Fruit fly (Drosophila melanogaster) whole organism, embryonic: ENCODE results near the gene boil.

ENCODE experiments used
- Antp ChIP-seq: fragments of 200-800 bp; sonication (Bioruptor generic); optimal IDR thresholded peaks from 3 replicates; lab custom pipeline; 2016; ENCODE audit warnings: missing biosample characterization, missing genetic modification characterization
- Awh ChIP-seq: fragments of 200-800 bp; sonication (Bioruptor generic); IDR thresholded peaks from 2 replicates; pipeline ENCODE4, ENCODE4 v1.3.6; 2022; ENCODE audit warnings: missing biosample characterization, missing genetic modification characterization
- CG10209 ChIP-seq: fragments of 200-800 bp; sonication (Bioruptor generic); optimal IDR thresholded peaks from 3 replicates; lab custom pipeline; 2017; ENCODE audit warnings: missing biosample characterization, mild to moderate bottlenecking, missing genetic modification characterization, missing genetic modification reagents
- CG11247 ChIP-seq: fragments of 200-800 bp; sonication (Bioruptor generic); IDR thresholded peaks from 2 replicates; pipeline ENCODE4 v1.3.6; 2022; ENCODE audit warnings: missing biosample characterization, missing genetic modification characterization
- CG12104 ChIP-seq: fragments of 200-800 bp; sonication (Bioruptor generic); optimal IDR thresholded peaks from 3 replicates; lab custom pipeline; 2016; ENCODE audit warnings: missing biosample characterization, missing genetic modification characterization
- CG12155 ChIP-seq: fragments of 200-800 bp; sonication (Bioruptor generic); optimal IDR thresholded peaks from 3 replicates; lab custom pipeline; 2016; ENCODE audit warnings: missing biosample characterization, missing genetic modification characterization
- CG12391 ChIP-seq: fragments of 200-800 bp; sonication (Bioruptor generic); optimal IDR thresholded peaks from 3 replicates; lab custom pipeline; 2018; ENCODE audit warnings: missing biosample characterization, mild to moderate bottlenecking, missing genetic modification characterization, moderate library complexity
- CG12942 ChIP-seq: fragments of 200-800 bp; sonication (Bioruptor generic); optimal IDR thresholded peaks from 3 replicates; lab custom pipeline; 2016; ENCODE audit warnings: missing biosample characterization, missing genetic modification characterization
- CG14667 ChIP-seq: fragments of 200-800 bp; sonication (Bioruptor generic); IDR thresholded peaks from 2 replicates; pipeline ENCODE4 v1.3.6; 2022; ENCODE audit warnings: missing biosample characterization, missing genetic modification characterization
- CG15073 ChIP-seq: fragments of 200-800 bp; sonication (Bioruptor generic); optimal IDR thresholded peaks from 2 replicates; lab custom pipeline; 2016; ENCODE audit warnings: missing biosample characterization, missing genetic modification characterization
- CG18619 ChIP-seq: fragments of 200-800 bp; sonication (Bioruptor generic); optimal IDR thresholded peaks from 3 replicates; lab custom pipeline; 2017; ENCODE audit warnings: missing biosample characterization, mild to moderate bottlenecking, missing genetic modification characterization
- CG2889 ChIP-seq: fragments of 200-800 bp; sonication (Bioruptor generic); IDR thresholded peaks from 3 replicates; pipeline ENCODE4 v1.3.6; 2022; ENCODE audit warnings: missing biosample characterization, missing genetic modification characterization
- CG30403 ChIP-seq: fragments of 200-800 bp; sonication (Bioruptor generic); optimal IDR thresholded peaks from 3 replicates; lab custom pipeline; 2016; ENCODE audit warnings: missing biosample characterization, missing genetic modification characterization
- CG30431 ChIP-seq: fragments of 200-800 bp; sonication (Bioruptor generic); optimal IDR thresholded peaks from 2 replicates; lab custom pipeline; 2017; ENCODE audit warnings: missing biosample characterization, missing genetic modification characterization
- CG31441 ChIP-seq: fragments of 200-800 bp; sonication (Bioruptor generic); IDR thresholded peaks from 2 replicates; pipeline ENCODE4 v1.3.6; 2022; ENCODE audit warnings: missing biosample characterization, missing genetic modification characterization
- CG3407 ChIP-seq: fragments of 200-800 bp; sonication (Bioruptor generic); optimal IDR thresholded peaks from 2 replicates; lab custom pipeline; 2018; ENCODE audit warnings: missing biosample characterization, mild to moderate bottlenecking, missing genetic modification characterization
- CG4360 ChIP-seq: fragments of 200-800 bp; sonication (Bioruptor generic); IDR thresholded peaks from 2 replicates; pipeline ENCODE4 v1.3.6; 2022; ENCODE audit warnings: missing biosample characterization, missing genetic modification characterization
- CG4404 ChIP-seq: fragments of 200-800 bp; sonication (Bioruptor generic); IDR thresholded peaks from 2 replicates; pipeline ENCODE4 v1.3.6; 2022; ENCODE audit warnings: missing biosample characterization, missing genetic modification characterization
- CG4707 ChIP-seq: fragments of 200-800 bp; sonication (Bioruptor generic); optimal IDR thresholded peaks from 2 replicates; lab custom pipeline; 2018; ENCODE audit warnings: missing biosample characterization, mild to moderate bottlenecking, missing genetic modification characterization, moderate library complexity
- CG4730 ChIP-seq: fragments of 200-800 bp; sonication (Bioruptor generic); IDR thresholded peaks from 2 replicates; pipeline ENCODE4 v1.3.6; 2022; ENCODE audit warnings: missing biosample characterization, missing genetic modification characterization
- CG6175 ChIP-seq: fragments of 200-800 bp; sonication (Bioruptor generic); IDR thresholded peaks from 3 replicates; pipeline ENCODE4 v1.3.6; 2022; ENCODE audit warnings: missing biosample characterization, missing genetic modification characterization
- CG6765 ChIP-seq: fragments of 200-800 bp; sonication (Bioruptor generic); optimal IDR thresholded peaks from 3 replicates; lab custom pipeline; 2017; ENCODE audit warnings: missing biosample characterization, mild to moderate bottlenecking, missing genetic modification characterization
- CG8388 ChIP-seq: fragments of 200-800 bp; sonication (Bioruptor generic); optimal IDR thresholded peaks from 2 replicates; lab custom pipeline; 2019; ENCODE audit warnings: missing biosample characterization, mild to moderate bottlenecking, missing genetic modification characterization, moderate library complexity
- D ChIP-seq, 2 experiments: fragments of 200-800 bp in 1 of 2; fragments of >200 bp in 1 of 2; sonication (Bioruptor generic) in 1 of 2; optimal IDR thresholded peaks; 2 replicates in 1 of 2; 3 replicates in 1 of 2; lab custom pipeline; 2017; ENCODE audit warnings: mild to moderate bottlenecking in 1 of 2, missing biosample characterization in 1 of 2, missing genetic modification characterization in 1 of 2, missing genetic modification reagents in 1 of 2
- Dad ChIP-seq: fragments of 200-800 bp; sonication (Bioruptor generic); optimal IDR thresholded peaks from 3 replicates; lab custom pipeline; 2016; ENCODE audit warnings: missing biosample characterization, missing genetic modification characterization
- Dbx ChIP-seq: fragments of 200-800 bp; sonication (Bioruptor generic); IDR thresholded peaks from 3 replicates; pipeline ENCODE4 v1.3.6; 2022; ENCODE audit warnings: missing biosample characterization, missing genetic modification characterization
- Dref ChIP-seq: fragments of 200-800 bp; sonication (Bioruptor generic); IDR thresholded peaks from 2 replicates; pipeline ENCODE4 v1.3.6; 2022; ENCODE audit warnings: missing biosample characterization, missing genetic modification characterization
- E2f2 ChIP-seq: fragments of 200-800 bp; sonication (Bioruptor generic); IDR thresholded peaks from 2 replicates; pipeline ENCODE4 v1.3.6; 2022; ENCODE audit warnings: missing biosample characterization, missing genetic modification characterization
- H15 ChIP-seq: fragments of 200-800 bp; sonication (Bioruptor generic); IDR thresholded peaks from 3 replicates; pipeline ENCODE4 v1.3.6; 2022; ENCODE audit warnings: missing biosample characterization, missing genetic modification characterization
- HHEX ChIP-seq: fragments of 200-800 bp; sonication (Bioruptor generic); optimal IDR thresholded peaks from 3 replicates; lab custom pipeline; 2017; ENCODE audit warnings: missing biosample characterization, mild to moderate bottlenecking, missing genetic modification characterization, missing genetic modification reagents
- Hr3 ChIP-seq: fragments of 200-800 bp; sonication (Bioruptor generic); optimal IDR thresholded peaks from 3 replicates; lab custom pipeline; 2016; ENCODE audit warnings: missing biosample characterization, missing genetic modification characterization
- Hr51 ChIP-seq, 2 experiments: fragments of 200-800 bp; sonication (Bioruptor generic); optimal IDR thresholded peaks; 2 replicates in 1 of 2; 3 replicates in 1 of 2; lab custom pipeline; 2016 to 2018; ENCODE audit warnings: missing biosample characterization in 2 of 2, missing genetic modification characterization in 2 of 2, mild to moderate bottlenecking in 1 of 2, moderate library complexity in 1 of 2
- Hr78 ChIP-seq, 2 experiments: fragments of 200-800 bp in 1 of 2; fragments of >200 bp in 1 of 2; sonication (Bioruptor generic) in 1 of 2; optimal IDR thresholded peaks; 2 replicates each; lab custom pipeline; 2017 to 2019; ENCODE audit warnings: missing biosample characterization in 2 of 2, missing genetic modification characterization in 2 of 2, mild to moderate bottlenecking in 1 of 2, moderate library complexity in 1 of 2
- Lim3 ChIP-seq: fragments of 200-800 bp; sonication (Bioruptor generic); IDR thresholded peaks from 2 replicates; pipeline ENCODE4 v1.3.6; 2022; ENCODE audit warnings: missing biosample characterization, missing genetic modification characterization
- NFAT ChIP-seq: fragments of 200-800 bp; sonication (Bioruptor generic); IDR thresholded peaks from 2 replicates; pipeline ENCODE4 v1.3.6; 2022; ENCODE audit warnings: missing biosample characterization, missing genetic modification characterization
- Ptx1 ChIP-seq: fragments of 200-800 bp; sonication (Bioruptor generic); IDR thresholded peaks from 2 replicates; pipeline ENCODE4 v1.3.6; 2022; ENCODE audit warnings: missing biosample characterization, missing genetic modification characterization
- Xrp1 ChIP-seq: fragments of 200-800 bp; sonication (Bioruptor generic); IDR thresholded peaks from 2 replicates; pipeline ENCODE4 v1.3.6; 2022; ENCODE audit warnings: missing biosample characterization, missing genetic modification characterization
- YL-1 ChIP-seq: fragments of 200-800 bp; sonication (Bioruptor generic); optimal IDR thresholded peaks from 3 replicates; lab custom pipeline; 2017; ENCODE audit warnings: missing biosample characterization, mild to moderate bottlenecking, missing genetic modification characterization
- chm ChIP-seq: fragments of 200-800 bp; sonication (Bioruptor generic); IDR thresholded peaks from 2 replicates; pipeline ENCODE4 v1.3.6; 2022; ENCODE audit warnings: missing biosample characterization, missing genetic modification characterization
- disco-r ChIP-seq: fragments of 200-800 bp; sonication (Bioruptor generic); optimal IDR thresholded peaks from 2 replicates; lab custom pipeline; 2016; ENCODE audit warnings: missing biosample characterization, missing genetic modification characterization
- dysf ChIP-seq: fragments of 200-800 bp; sonication (Bioruptor generic); IDR thresholded peaks from 3 replicates; pipeline ENCODE4 v1.3.6; 2022; ENCODE audit warnings: missing biosample characterization, missing genetic modification characterization
- fd102C ChIP-seq: fragments of 200-800 bp; sonication (Bioruptor generic); optimal IDR thresholded peaks from 2 replicates; lab custom pipeline; 2018; ENCODE audit warnings: missing biosample characterization, mild to moderate bottlenecking, missing genetic modification characterization, moderate library complexity
- fd3F ChIP-seq: fragments of 200-800 bp; sonication (Bioruptor generic); optimal IDR thresholded peaks from 2 replicates; lab custom pipeline; 2018; ENCODE audit warnings: missing biosample characterization, mild to moderate bottlenecking, missing genetic modification characterization, moderate library complexity
- fu2 ChIP-seq: fragments of 200-800 bp; sonication (Bioruptor generic); optimal IDR thresholded peaks from 2 replicates; lab custom pipeline; 2016; ENCODE audit warnings: missing biosample characterization, missing genetic modification characterization
- ind ChIP-seq: fragments of 200-800 bp; sonication (Bioruptor generic); optimal IDR thresholded peaks from 3 replicates; lab custom pipeline; 2016; ENCODE audit warnings: missing biosample characterization, missing genetic modification characterization
- lbe ChIP-seq: fragments of 200-800 bp; sonication (Bioruptor generic); optimal IDR thresholded peaks from 2 replicates; lab custom pipeline; 2016; ENCODE audit warnings: missing biosample characterization, mild to moderate bottlenecking, missing genetic modification characterization
- org-1 ChIP-seq: fragments of 200-800 bp; sonication (Bioruptor generic); optimal IDR thresholded peaks from 2 replicates; lab custom pipeline; 2017; ENCODE audit warnings: missing biosample characterization, missing genetic modification characterization
- repo ChIP-seq: fragments of 200-800 bp; sonication (Bioruptor generic); optimal IDR thresholded peaks from 2 replicates; lab custom pipeline; 2016; ENCODE audit warnings: missing biosample characterization, missing genetic modification characterization
- row ChIP-seq: fragments of 200-800 bp; sonication (Bioruptor generic); IDR thresholded peaks from 3 replicates; pipeline ENCODE4 v1.3.6; 2022; ENCODE audit warnings: missing biosample characterization, missing genetic modification characterization
- sisA ChIP-seq: fragments of 200-800 bp; sonication (Bioruptor generic); IDR thresholded peaks from 2 replicates; pipeline ENCODE4 v1.3.6; 2022; ENCODE audit warnings: missing biosample characterization, missing genetic modification characterization
- so ChIP-seq: fragments of 200-800 bp; sonication (Bioruptor generic); IDR thresholded peaks from 3 replicates; pipeline ENCODE4 v1.3.6; 2022; ENCODE audit warnings: missing biosample characterization, missing genetic modification characterization

The boil gene

dm6 chrX:4906573-4906972 is 31.1 kb downstream of the boil start, which contains the start of gene CG6927 (continued):
- TF ChIP-seq CG12942: peak; percentile 44
- peak; percentile 66 for TF ChIP-seq CG4404
- TF ChIP-seq CG4360 (GFP tag; lab: Robert Waterston, UW): peak; percentile 54
- TF ChIP-seq CG12104: peak; percentile 28
- TF ChIP-seq E2f2 (GFP tag; lab: Robert Waterston, UW): peak; percentile 83
- peak; percentile 10 for TF ChIP-seq CG12155 (GFP tag; lab: Kevin White, UChicago)
- TF ChIP-seq CG6765: no peak
- peak; percentile 79 for TF ChIP-seq CG2889 (GFP tag; lab: Robert Waterston, UW)
- TF ChIP-seq Dbx (GFP tag; lab: Robert Waterston, UW): peak; percentile 85
- TF ChIP-seq dysf (GFP tag; lab: Robert Waterston, UW): peak; percentile 93
- TF ChIP-seq repo (GFP tag; lab: Kevin White, UChicago): no peak
- peak; percentile 55 for TF ChIP-seq CG8388 (GFP tag; lab: Kevin White, UChicago)
- peak; percentile 89 for TF ChIP-seq H15 (GFP tag; lab: Robert Waterston, UW)
- peak; percentile 65; the same call in 1 of the 3 replicates for TF ChIP-seq CG6175 (GFP tag; lab: Robert Waterston, UW)
- peak; percentile 69 for TF ChIP-seq CG10209
- no peak for TF ChIP-seq Dref
- no peak for TF ChIP-seq Hr78 (GFP tag; optimal IDR thresholded peaks at IDR 0.05; lab: Kevin White, UChicago)
- TF ChIP-seq HHEX (GFP tag; lab: Kevin White, UChicago): peak; percentile 43
- peak; percentile 82 for TF ChIP-seq NFAT (GFP tag; lab: Robert Waterston, UW)
- TF ChIP-seq Ptx1 (GFP tag; lab: Robert Waterston, UW): peak; percentile 96
- TF ChIP-seq CG18619 (GFP tag; lab: Kevin White, UChicago): peak; percentile 33
- peak; percentile 47 for TF ChIP-seq Antp
- TF ChIP-seq row: peak; percentile 94
- no peak for TF ChIP-seq YL-1
- TF ChIP-seq CG11247: peak; percentile 85
- TF ChIP-seq fd3F (GFP tag; lab: Kevin White, UChicago): peak; percentile 55
- TF ChIP-seq CG12391 (tag; lab: Kevin White, UChicago): peak; percentile 77
- TF ChIP-seq fd102C (GFP tag; lab: Kevin White, UChicago): no peak
- TF ChIP-seq D (optimal IDR thresholded peaks at IDR 0.05; lab: Kevin White, UChicago): no peak
- TF ChIP-seq D (GFP tag; optimal IDR thresholded peaks at IDR 0.05; lab: Kevin White, UChicago): no peak
- peak; percentile 57; the same call in 1 of the 2 replicates for TF ChIP-seq CG31441
- peak; percentile 3 for TF ChIP-seq lbe (GFP tag; lab: Kevin White, UChicago)
- peak; percentile 90 for TF ChIP-seq CG14667 (GFP tag; lab: Robert Waterston, UW)
- peak; percentile 48 for TF ChIP-seq org-1 (GFP tag; lab: Kevin White, UChicago)
- TF ChIP-seq Awh: peak; percentile 88
- peak; percentile 60 for TF ChIP-seq Dad (GFP tag; lab: Kevin White, UChicago)
- peak; percentile 83 for TF ChIP-seq sisA (GFP tag; lab: Robert Waterston, UW)
- peak; percentile 28 for TF ChIP-seq CG30431 (GFP tag; lab: Kevin White, UChicago)
- no peak for TF ChIP-seq CG4707 (GFP tag; lab: Kevin White, UChicago)
- peak; percentile 84 for TF ChIP-seq so (GFP tag; lab: Robert Waterston, UW)
- peak; percentile 89 for TF ChIP-seq Lim3 (GFP tag; lab: Robert Waterston, UW)
- peak; percentile 4 for TF ChIP-seq CG3407 (GFP tag; lab: Kevin White, UChicago)
- TF ChIP-seq chm (GFP tag; lab: Robert Waterston, UW): peak; percentile 83
- peak; percentile 59 for TF ChIP-seq CG30403 (GFP tag; lab: Kevin White, UChicago)
- peak; percentile 50 for TF ChIP-seq ind (GFP tag; lab: Kevin White, UChicago)
- TF ChIP-seq fu2 (GFP tag; lab: Kevin White, UChicago): no peak
- peak in 1 of 2 experiments; percentile 61 for TF ChIP-seq Hr51 (GFP tag; optimal IDR thresholded peaks at IDR 0.05; lab: Kevin White, UChicago)
- peak; percentile 96 for TF ChIP-seq Xrp1 (GFP tag; lab: Robert Waterston, UW)
- TF ChIP-seq Hr3 (GFP tag; lab: Kevin White, UChicago): peak; percentile 50
- TF ChIP-seq CG15073 (GFP tag; lab: Kevin White, UChicago): no peak
- no peak for TF ChIP-seq disco-r (GFP tag; lab: Kevin White, UChicago)
- TF ChIP-seq CG4730 (GFP tag; lab: Robert Waterston, UW): peak; percentile 90
